Worm (Caenorhabditis elegans) whole organism, young adult: Measurements from ENCODE around the gene inx-8.

Experiments used
- B0261.1 ChIP-seq: sonication (generic microtip); optimal IDR thresholded peaks from 2 replicates; lab custom pipeline; 2016; ENCODE audit warnings: mild to moderate bottlenecking, missing genetic modification characterization, moderate library complexity, missing compliant biosample characterization
- C17E4.6 ChIP-seq: fragments of 200-800 bp; sonication (Bioruptor generic); IDR thresholded peaks from 2 replicates; pipeline ENCODE4 v1.3.6; 2022; ENCODE audit warnings: missing genetic modification reagents, missing genetic modification characterization, missing compliant biosample characterization
- F23B12.7 ChIP-seq: sonication (generic microtip); optimal IDR thresholded peaks from 2 replicates; lab custom pipeline; 2017; ENCODE audit warnings: missing genetic modification characterization, mild to moderate bottlenecking, missing compliant biosample characterization, antibody characterized with exemption, moderate library complexity; ENCODE audit not compliant: insufficient read depth
- F52B5.7 ChIP-seq: sonication (generic microtip); optimal IDR thresholded peaks from 2 replicates; lab custom pipeline; 2016; ENCODE audit warnings: mild to moderate bottlenecking, missing genetic modification characterization, missing compliant biosample characterization
- F55B11.4 ChIP-seq: sonication (generic microtip); optimal IDR thresholded peaks from 2 replicates; lab custom pipeline; 2016; ENCODE audit warnings: missing compliant biosample characterization, missing genetic modification characterization, borderline replicate concordance; ENCODE audit not compliant: insufficient read depth
- Y79H2A.3 ChIP-seq: fragments of 200-800 bp; sonication (Bioruptor generic); conservative IDR thresholded peaks from 2 replicates; pipeline ENCODE4 v1.3.6; 2022; ENCODE audit warnings: missing genetic modification reagents, missing genetic modification characterization, missing compliant biosample characterization
- akir-1 ChIP-seq: fragments of 200-800 bp; sonication (Bioruptor generic); optimal IDR thresholded peaks from 2 replicates; lab custom pipeline; 2018; ENCODE audit warnings: mild to moderate bottlenecking, missing genetic modification characterization, moderate library complexity, missing compliant biosample characterization
- aptf-2 ChIP-seq: fragments of 200-800 bp; sonication (Bioruptor generic); conservative IDR thresholded peaks from 2 replicates; pipeline ENCODE4 v1.3.6; 2022; ENCODE audit warnings: missing genetic modification reagents, missing genetic modification characterization, missing compliant biosample characterization
- cebp-1 ChIP-seq, 2 experiments: fragments of 200-800 bp in 1 of 2; sonication (Bioruptor generic) in 1 of 2; sonication (generic microtip) in 1 of 2; IDR thresholded peaks in 1 of 2; optimal IDR thresholded peaks in 1 of 2; 2 replicates each; pipeline versions ENCODE4 v1.3.6 to Lab custom; 2017 to 2022; ENCODE audit warnings: missing compliant biosample characterization in 2 of 2, missing genetic modification characterization in 2 of 2, mild to moderate bottlenecking in 1 of 2, missing genetic modification reagents in 1 of 2, moderate library complexity in 1 of 2
- cebp-2 ChIP-seq: fragments of 200-800 bp; sonication (Bioruptor generic); IDR thresholded peaks from 2 replicates; pipeline ENCODE4 v1.3.6; 2022; ENCODE audit warnings: missing genetic modification characterization, missing compliant biosample characterization
- ceh-100 ChIP-seq: fragments of 200-800 bp; sonication (Bioruptor generic); IDR thresholded peaks from 2 replicates; pipeline ENCODE4 v1.3.6; 2022; ENCODE audit warnings: missing genetic modification reagents, missing genetic modification characterization, missing compliant biosample characterization
- ceh-40 ChIP-seq: fragments of 200-800 bp; sonication (Bioruptor generic); IDR thresholded peaks from 2 replicates; pipeline ENCODE4 v1.3.6; 2022; ENCODE audit warnings: missing genetic modification characterization, missing compliant biosample characterization
- ceh-58 ChIP-seq: fragments of 200-800 bp; sonication (Bioruptor generic); IDR thresholded peaks from 2 replicates; pipeline ENCODE4 v1.3.6; 2022; ENCODE audit warnings: missing genetic modification characterization, missing compliant biosample characterization
- ceh-79 ChIP-seq: sonication (generic microtip); optimal IDR thresholded peaks from 2 replicates; lab custom pipeline; 2017; ENCODE audit warnings: mild to moderate bottlenecking, missing genetic modification characterization, missing compliant biosample characterization
- dpff-1 ChIP-seq: sonication (generic microtip); optimal IDR thresholded peaks from 2 replicates; lab custom pipeline; 2017; ENCODE audit warnings: mild to moderate bottlenecking, missing genetic modification characterization, missing compliant biosample characterization
- egl-18 ChIP-seq: fragments of 200-800 bp; sonication (Bioruptor generic); IDR thresholded peaks from 2 replicates; pipeline ENCODE4 v1.3.6; 2022; ENCODE audit warnings: missing genetic modification reagents, missing genetic modification characterization, missing compliant biosample characterization
- egl-44 ChIP-seq: fragments of 200-800 bp; sonication (Bioruptor generic); IDR thresholded peaks from 2 replicates; pipeline ENCODE4 v1.3.6; 2022; ENCODE audit warnings: missing genetic modification reagents, missing genetic modification characterization, missing compliant biosample characterization
- hsf-1 ChIP-seq: fragments of 200-800 bp; sonication (Bioruptor generic); IDR thresholded peaks from 2 replicates; pipeline ENCODE4 v1.3.6; 2022; ENCODE audit warnings: missing genetic modification reagents, missing genetic modification characterization, missing compliant biosample characterization
- lag-1 ChIP-seq: fragments of 200-800 bp; sonication (Bioruptor generic); IDR thresholded peaks from 2 replicates; pipeline ENCODE4 v1.3.6; 2022; ENCODE audit warnings: missing genetic modification reagents, missing genetic modification characterization, missing compliant biosample characterization
- let-526 ChIP-seq: fragments of 200-800 bp; sonication (Bioruptor generic); IDR thresholded peaks from 2 replicates; pipeline ENCODE4 v1.3.6; 2022; ENCODE audit warnings: missing genetic modification reagents, missing genetic modification characterization, missing compliant biosample characterization
- lin-40 ChIP-seq: sonication (generic microtip); optimal IDR thresholded peaks from 2 replicates; lab custom pipeline; 2016; ENCODE audit warnings: missing genetic modification characterization, mild to moderate bottlenecking, missing compliant biosample characterization, missing genotype, missing genetic modification reagents
- lin-54 ChIP-seq: fragments of 200-800 bp; sonication (Bioruptor generic); optimal IDR thresholded peaks from 2 replicates; lab custom pipeline; 2018; ENCODE audit warnings: mild to moderate bottlenecking, missing genetic modification characterization, missing compliant biosample characterization
- lir-1 ChIP-seq: fragments of 200-800 bp; sonication (Bioruptor generic); conservative IDR thresholded peaks from 2 replicates; pipeline ENCODE4 v1.3.6; 2022; ENCODE audit warnings: missing genetic modification reagents, missing genetic modification characterization, missing compliant biosample characterization
- lsl-1 ChIP-seq: fragments of 200-800 bp; sonication (Bioruptor generic); optimal IDR thresholded peaks from 2 replicates; lab custom pipeline; 2018; ENCODE audit warnings: mild to moderate bottlenecking, missing genetic modification characterization, moderate library complexity, missing compliant biosample characterization
- lsy-27 ChIP-seq: sonication (generic microtip); optimal IDR thresholded peaks from 2 replicates; lab custom pipeline; 2017; ENCODE audit warnings: missing genetic modification characterization, mild to moderate bottlenecking, missing compliant biosample characterization, antibody characterized with exemption, missing genotype, borderline replicate concordance; ENCODE audit not compliant: insufficient read depth
- madf-3 ChIP-seq: fragments of 200-800 bp; sonication (Bioruptor generic); IDR thresholded peaks from 2 replicates; pipeline ENCODE4 v1.3.6; 2022; ENCODE audit warnings: missing genetic modification reagents, missing genetic modification characterization, missing compliant biosample characterization
- madf-8 ChIP-seq: fragments of 200-800 bp; sonication (Bioruptor generic); conservative IDR thresholded peaks from 2 replicates; pipeline ENCODE4 v1.3.6; 2022; ENCODE audit warnings: missing genetic modification reagents, missing genetic modification characterization, missing compliant biosample characterization
- mel-28 ChIP-seq: sonication (generic microtip); optimal IDR thresholded peaks from 2 replicates; lab custom pipeline; 2016; ENCODE audit warnings: borderline replicate concordance, mild to moderate bottlenecking, missing genetic modification characterization, missing compliant biosample characterization
- nfya-2 ChIP-seq: fragments of 200-800 bp; sonication (Bioruptor generic); IDR thresholded peaks from 2 replicates; pipeline ENCODE4 v1.3.6; 2022; ENCODE audit warnings: missing genetic modification reagents, missing genetic modification characterization, missing compliant biosample characterization
- nhr-90 ChIP-seq: sonication (generic microtip); optimal IDR thresholded peaks from 2 replicates; lab custom pipeline; 2016; ENCODE audit warnings: missing genotype, mild to moderate bottlenecking, missing genetic modification characterization, missing compliant biosample characterization
- snpc-3.4 ChIP-seq: sonication (generic microtip); optimal IDR thresholded peaks from 2 replicates; lab custom pipeline; 2017; ENCODE audit warnings: missing genetic modification characterization, mild to moderate bottlenecking, missing compliant biosample characterization, antibody characterized with exemption, moderate library complexity, missing genotype, missing genetic modification reagents
- tbp1 ChIP-seq: fragments of 200-800 bp; sonication (Bioruptor generic); optimal IDR thresholded peaks from 2 replicates; lab custom pipeline; 2018; ENCODE audit warnings: mild to moderate bottlenecking, missing genetic modification characterization, missing compliant biosample characterization
- ztf-18 ChIP-seq: sonication (generic microtip); optimal IDR thresholded peaks from 2 replicates; lab custom pipeline; 2016; ENCODE audit warnings: missing genotype, mild to moderate bottlenecking, missing genetic modification characterization, missing compliant biosample characterization

Gene inx-8

DNA sequence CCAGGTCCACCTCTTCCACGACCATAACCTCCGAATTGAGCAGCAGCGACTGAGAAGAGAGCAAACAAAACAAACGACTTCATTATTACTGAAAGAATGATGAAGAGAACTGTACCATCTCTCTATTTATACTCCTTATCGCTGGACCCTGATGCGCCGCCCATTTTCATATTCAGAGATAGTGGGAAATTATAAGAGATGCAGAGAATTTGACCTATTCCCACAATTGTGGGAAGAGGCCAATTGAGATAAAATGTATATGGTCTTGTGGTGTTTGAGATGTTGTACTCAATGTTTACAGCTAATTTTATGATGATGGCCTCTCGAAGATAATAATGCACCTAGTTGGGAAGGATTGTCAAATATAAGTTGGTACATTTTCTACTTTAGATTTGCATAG is 32.7 kb upstream of the inx-8 start, which contains the start of gene ttr-50:
TSS of gene ttr-50 (minus strand) at position 101 of the 400 bp plus-strand sequence.
- TF ChIP-seq aptf-2 (0 out of 2 replicates have a peak, but pooled peaks have one; percentile 19), B0261.1 (tag; lab: Kevin White, UChicago) (no peak)

- no peak for TF ChIP-seq lsy-27 (tag; lab: Kevin White, UChicago)
- TF ChIP-seq lir-1 (GFP tag; lab: Robert Waterston, UW): no peak
- TF ChIP-seq lag-1 (GFP tag; lab: Robert Waterston, UW): no peak
- no peak for TF ChIP-seq ceh-40
- TF ChIP-seq ceh-79: no peak
- no peak for TF ChIP-seq nhr-90 (tag; lab: Kevin White, UChicago)
- TF ChIP-seq ceh-100 (GFP tag; lab: Robert Waterston, UW): no peak
- no peak for TF ChIP-seq cebp-2 (GFP tag; lab: Robert Waterston, UW)
- no peak for TF ChIP-seq akir-1 (GFP tag; lab: Kevin White, UChicago)
- no peak for TF ChIP-seq lin-54 (GFP tag; lab: Kevin White, UChicago)
- no peak for TF ChIP-seq Y79H2A.3
- TF ChIP-seq lin-40 (tag; lab: Kevin White, UChicago): no peak
- TF ChIP-seq lsl-1 (GFP tag; lab: Kevin White, UChicago): no peak
- TF ChIP-seq egl-18 (GFP tag; lab: Robert Waterston, UW): no peak
- TF ChIP-seq nfya-2 (GFP tag; lab: Robert Waterston, UW): no peak
- no peak for TF ChIP-seq egl-44
- TF ChIP-seq, all 124 proteins: peak for 0
Measured at ce11 chrIV:11641802-11642201, 31.8 kb upstream of the inx-8 start, which contains the start of gene ZK809.1. TSS of gene ZK809.1 (plus strand) at chrIV:11642102.

- TF ChIP-seq tbp1 (GFP tag; lab: Kevin White, UChicago) (no peak), F23B12.7 (tag; lab: Kevin White, UChicago) (no peak), madf-8 (GFP tag; lab: Robert Waterston, UW) (no peak), C17E4.6 (GFP tag; lab: Robert Waterston, UW) (no peak)
Measured at ce11 chrIV:11643829-11644228, 29.8 kb upstream of the inx-8 start, which contains the start of gene prx-2. TSS of gene prx-2 (plus strand) at chrIV:11644129.

DNA sequence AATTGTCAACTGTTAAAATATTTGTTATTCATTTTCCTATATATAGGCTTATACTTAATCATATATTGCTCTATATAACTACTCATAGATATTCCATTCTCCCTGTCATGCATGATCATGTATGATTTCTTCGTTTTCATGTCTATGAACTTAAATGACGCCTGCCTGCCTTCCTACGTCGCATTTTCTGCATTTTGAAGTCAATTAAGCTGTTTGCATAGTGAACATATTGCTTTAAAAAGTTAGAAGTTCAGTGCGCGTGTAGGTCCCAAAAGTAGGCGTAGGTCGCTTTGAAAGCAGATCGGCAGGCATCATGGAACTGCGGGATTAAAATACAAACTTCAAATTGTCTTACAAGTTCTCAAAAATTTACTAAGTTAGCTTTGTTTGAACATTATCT is 28.9 kb upstream of the inx-8 start:
- TF ChIP-seq hsf-1 (GFP tag; lab: Robert Waterston, UW): no peak
- no peak for TF ChIP-seq let-526 (GFP tag; lab: Robert Waterston, UW)
- TF ChIP-seq mel-28 (tag; lab: Kevin White, UChicago): no peak
- TF ChIP-seq dpff-1 (tag; lab: Kevin White, UChicago): no peak
- no peak for TF ChIP-seq madf-3 (GFP tag; lab: Robert Waterston, UW)
- no peak for TF ChIP-seq ceh-58 (GFP tag; lab: Robert Waterston, UW)
- no peak for TF ChIP-seq snpc-3.4 (tag; lab: Kevin White, UChicago)
- TF ChIP-seq ztf-18: no peak
- TF ChIP-seq cebp-1 (GFP tag; IDR thresholded peaks at IDR 0.05; lab: Robert Waterston, UW): 0 out of 2 replicates have a peak, but pooled peaks have one; percentile 22
- TF ChIP-seq cebp-1 (tag; optimal IDR thresholded peaks at IDR 0.05; lab: Kevin White, UChicago): peak; percentile 21
- TF ChIP-seq F52B5.7 (tag; lab: Kevin White, UChicago): peak; percentile 13
- no peak for TF ChIP-seq F55B11.4 (tag; lab: Kevin White, UChicago)
